Fruit fly (Drosophila melanogaster): Measurements from ENCODE around the gene CG33177.

CG33177 gene

dm6 chrX:15085777-15086510 lies 4.8 kb downstream of the CG33177 start, which contains the start of the genes CG15027 and Dbct (continued):
- no peak for TF ChIP-seq Hr39 (optimal IDR thresholded peaks at IDR 0.05)
- TF ChIP-seq CG18476 (GFP tag; optimal IDR thresholded peaks at IDR 0.05) = no peak
- peak; percentile 6 for TF ChIP-seq Dip3 (GFP tag; optimal IDR thresholded peaks at IDR 0.05)
- TF ChIP-seq CG7372 (GFP tag; IDR thresholded peaks at IDR 0.05) = peak; percentile 74
- TF ChIP-seq Hmr (GFP tag; optimal IDR thresholded peaks at IDR 0.05) = peak; percentile 54
- TF ChIP-seq CG17829 (tag; optimal IDR thresholded peaks at IDR 0.05) = peak; percentile 76
- peak; percentile 92 for TF ChIP-seq CG10267 (tag; optimal IDR thresholded peaks at IDR 0.05)
- peak; percentile 17 for TF ChIP-seq Sin3A (optimal IDR thresholded peaks at IDR 0.05)
- TF ChIP-seq CG8478 (optimal IDR thresholded peaks at IDR 0.05) = no peak
- no peak for TF ChIP-seq ash1 (GFP tag; optimal IDR thresholded peaks at IDR 0.05)
- TF ChIP-seq HmgZ (tag; optimal IDR thresholded peaks at IDR 0.05) = peak; percentile 84
- TF ChIP-seq CG8290 (GFP tag; optimal IDR thresholded peaks at IDR 0.05) = peak; percentile 57
- TF ChIP-seq CG8290 (tag; optimal IDR thresholded peaks at IDR 0.05) = peak in 1 of 2 experiments; percentile 41
- TF ChIP-seq CG15011 (GFP tag; optimal IDR thresholded peaks at IDR 0.05) = peak; percentile 41
- no peak for TF ChIP-seq z (GFP tag; IDR thresholded peaks at IDR 0.05)
- 0 out of 3 replicates have a peak, but pooled peaks have one; percentile 63 for TF ChIP-seq hb (GFP tag; IDR thresholded peaks at IDR 0.05; ENCODE audit: partially characterized antibody)
- no peak for TF ChIP-seq MTF-1 (GFP tag; optimal IDR thresholded peaks at IDR 0.05; ENCODE audit: borderline replicate concordance)
- 0 out of 2 replicates have a peak, but pooled peaks have one; percentile 20 for TF ChIP-seq Poxn (GFP tag; IDR thresholded peaks at IDR 0.05)
- no peak for TF ChIP-seq p53 (GFP tag; optimal IDR thresholded peaks at IDR 0.05)
- peak; percentile 69 for TF ChIP-seq CG7839 (tag; optimal IDR thresholded peaks at IDR 0.05)
- TF ChIP-seq CG10543 (GFP tag; optimal IDR thresholded peaks at IDR 0.05) = peak; percentile 79
- TF ChIP-seq CG4854 (GFP tag; optimal IDR thresholded peaks at IDR 0.05) = no peak
- peak; percentile 64 for TF ChIP-seq Ada2b (GFP tag; IDR thresholded peaks at IDR 0.05)
- TF ChIP-seq ab (GFP tag; optimal IDR thresholded peaks at IDR 0.05) = no peak
- no peak for TF ChIP-seq CG3726 (GFP tag; IDR thresholded peaks at IDR 0.05)
- no peak for TF ChIP-seq dan (GFP tag; IDR thresholded peaks at IDR 0.05)
- TF ChIP-seq insv (GFP tag; optimal IDR thresholded peaks at IDR 0.05) = peak in 1 of 2 experiments; percentile 30
- peak; percentile 73 for TF ChIP-seq zfh1 (GFP tag; IDR thresholded peaks at IDR 0.05)
- TF ChIP-seq CG3838 (GFP tag; optimal IDR thresholded peaks at IDR 0.05) = no peak
- no peak for TF ChIP-seq CG6854 (GFP tag; optimal IDR thresholded peaks at IDR 0.05)
- TF ChIP-seq da (GFP tag; optimal IDR thresholded peaks at IDR 0.05) = no peak
- TF ChIP-seq CG42726 (GFP tag; IDR thresholded peaks at IDR 0.05; ENCODE audit: partially characterized antibody) = no peak
- no peak for TF ChIP-seq bigmax (GFP tag; optimal IDR thresholded peaks at IDR 0.05)
- TF ChIP-seq ssp (GFP tag; IDR thresholded peaks at IDR 0.05) = peak; percentile 52
- TF ChIP-seq ERR (GFP tag; optimal IDR thresholded peaks at IDR 0.05) = no peak
- TF ChIP-seq CG11695 (GFP tag; IDR thresholded peaks at IDR 0.05) = peak; percentile 61; the same call in 1 of the 3 replicates
- peak; percentile 5 for TF ChIP-seq scrt (GFP tag; optimal IDR thresholded peaks at IDR 0.05)
- no peak for TF ChIP-seq CG7928 (GFP tag; optimal IDR thresholded peaks at IDR 0.05)
- peak; percentile 78 for TF ChIP-seq vvl (GFP tag; IDR thresholded peaks at IDR 0.05)
- peak; percentile 6 for TF ChIP-seq sens (GFP tag)
- peak; percentile 11 for TF ChIP-seq Dp (GFP tag; optimal IDR thresholded peaks at IDR 0.05)
- peak; percentile 46 for TF ChIP-seq stc (GFP tag; IDR thresholded peaks at IDR 0.05)
- no peak for TF ChIP-seq Sry-β (GFP tag; optimal IDR thresholded peaks at IDR 0.05)
- no peak for TF ChIP-seq CG6254 (GFP tag; optimal IDR thresholded peaks at IDR 0.05)
- peak; percentile 25 for TF ChIP-seq pho (GFP tag; optimal IDR thresholded peaks at IDR 0.05)
- no peak for TF ChIP-seq hth (optimal IDR thresholded peaks at IDR 0.05)
- peak; percentile 49; the same call in 2 of the 3 replicates for TF ChIP-seq CG6791 (GFP tag; IDR thresholded peaks at IDR 0.05; ENCODE audit: partially characterized antibody)
- peak; percentile 76 for TF ChIP-seq CG2712 (tag; optimal IDR thresholded peaks at IDR 0.05)
- no peak for TF ChIP-seq HmgD (GFP tag; optimal IDR thresholded peaks at IDR 0.05)
- no peak for TF ChIP-seq crol (GFP tag; IDR thresholded peaks at IDR 0.05)
- TF ChIP-seq vnd (GFP tag; IDR thresholded peaks at IDR 0.05; ENCODE audit: partially characterized antibody) = 0 out of 3 replicates have a peak, but pooled peaks have one; percentile 57

All from whole organism, embryonic.